Fruit fly (Drosophila melanogaster) whole organism, prepupa: ENCODE data around the gene Jhbp15.
A peak's percentile ranks its signal among the peaks of the same experiment; 100 is the strongest.

Experiments
- CG10669 ChIP-seq: fragments of 200-800 bp; sonication (Bioruptor generic); optimal IDR thresholded peaks from 3 replicates; lab custom pipeline; 2018; ENCODE audit warnings: missing biosample characterization, mild to moderate bottlenecking, missing genetic modification characterization, moderate library complexity
- CG11294 ChIP-seq: fragments of 200-800 bp; sonication (Bioruptor generic); IDR thresholded peaks from 2 replicates; pipeline ENCODE4 v1.3.6; 2022; ENCODE audit warnings: missing biosample characterization, missing genetic modification characterization
- CG11762 ChIP-seq: fragments of 200-800 bp; sonication (Bioruptor generic); optimal IDR thresholded peaks from 3 replicates; lab custom pipeline; 2016; ENCODE audit warnings: missing biosample characterization, missing genetic modification characterization; ENCODE audit not compliant: insufficient read depth
- CG15336 ChIP-seq: fragments of 200-800 bp; sonication (Bioruptor generic); IDR thresholded peaks from 2 replicates; pipeline ENCODE4 v1.3.6; 2022; ENCODE audit warnings: missing biosample characterization, missing genetic modification characterization
- CG1621 ChIP-seq: fragments of 200-800 bp; sonication (Bioruptor generic); optimal IDR thresholded peaks from 3 replicates; lab custom pipeline; 2018; ENCODE audit warnings: missing biosample characterization, mild to moderate bottlenecking, missing genetic modification characterization
- CG16779 ChIP-seq: fragments of 200-800 bp; sonication (Bioruptor generic); optimal IDR thresholded peaks from 3 replicates; lab custom pipeline; 2017; ENCODE audit warnings: missing biosample characterization, mild to moderate bottlenecking, missing genetic modification characterization
- CG32006 ChIP-seq: fragments of 200-800 bp; sonication (Bioruptor generic); optimal IDR thresholded peaks from 3 replicates; lab custom pipeline; 2017; ENCODE audit warnings: missing biosample characterization, mild to moderate bottlenecking, missing genetic modification characterization
- CG34406 ChIP-seq: fragments of 200-800 bp; sonication (Bioruptor generic); optimal IDR thresholded peaks from 3 replicates; lab custom pipeline; 2016; ENCODE audit warnings: missing biosample characterization, missing genetic modification characterization
- CG3919 ChIP-seq: fragments of 200-800 bp; sonication (Bioruptor generic); optimal IDR thresholded peaks from 3 replicates; lab custom pipeline; 2016; ENCODE audit warnings: missing biosample characterization, missing genetic modification characterization
- CG6163 ChIP-seq: fragments of 200-800 bp; sonication (Bioruptor generic); IDR thresholded peaks from 3 replicates; pipeline ENCODE4 v1.3.6; 2022; ENCODE audit warnings: missing biosample characterization, missing genetic modification characterization
- CG6792 ChIP-seq: fragments of 200-800 bp; sonication (Bioruptor generic); optimal IDR thresholded peaks from 3 replicates; lab custom pipeline; 2016; ENCODE audit warnings: missing biosample characterization, missing genetic modification characterization
- CG6808 ChIP-seq: fragments of 200-800 bp; sonication (Bioruptor generic); optimal IDR thresholded peaks from 3 replicates; lab custom pipeline; 2017; ENCODE audit warnings: missing biosample characterization, missing genetic modification characterization, mild to moderate bottlenecking, moderate library complexity, missing genetic modification reagents
- CG6854 ChIP-seq: fragments of 200-800 bp; sonication (Bioruptor generic); optimal IDR thresholded peaks from 2 replicates; lab custom pipeline; 2017; ENCODE audit warnings: missing biosample characterization, mild to moderate bottlenecking, missing genetic modification characterization
- CG8119 ChIP-seq: fragments of 200-800 bp; sonication (Bioruptor generic); IDR thresholded peaks from 3 replicates; pipeline ENCODE4 v1.3.6; 2022; ENCODE audit warnings: missing biosample characterization, missing genetic modification characterization
- CG8319 ChIP-seq: fragments of 200-800 bp; sonication (Bioruptor generic); optimal IDR thresholded peaks from 3 replicates; lab custom pipeline; 2016; ENCODE audit warnings: missing biosample characterization, missing genetic modification characterization
- CG8632 ChIP-seq: fragments of 200-800 bp; sonication (Bioruptor generic); optimal IDR thresholded peaks from 3 replicates; lab custom pipeline; 2016; ENCODE audit warnings: missing biosample characterization, missing genetic modification characterization
- CG9139 ChIP-seq: fragments of 200-800 bp; sonication (Bioruptor generic); optimal IDR thresholded peaks from 3 replicates; lab custom pipeline; 2017; ENCODE audit warnings: missing biosample characterization, mild to moderate bottlenecking, missing genetic modification characterization
- Eip75B ChIP-seq: fragments of 200-800 bp; sonication (Bioruptor generic); optimal IDR thresholded peaks from 3 replicates; lab custom pipeline; 2016; ENCODE audit warnings: missing biosample characterization, missing genetic modification characterization
- Eip78C ChIP-seq: fragments of 200-800 bp; sonication (Bioruptor generic); peaks from one replicate; lab custom pipeline; 2016; ENCODE audit warnings: missing biosample characterization, missing genetic modification characterization
- Eip93F ChIP-seq: fragments of 200-800 bp; sonication (Bioruptor generic); optimal IDR thresholded peaks from 2 replicates; lab custom pipeline; 2016; ENCODE audit warnings: missing biosample characterization, mild to moderate bottlenecking, missing genetic modification characterization
- Ets21C ChIP-seq: fragments of 200-800 bp; sonication (Bioruptor generic); optimal IDR thresholded peaks from 3 replicates; lab custom pipeline; 2016; ENCODE audit warnings: missing biosample characterization, missing genetic modification characterization
- Gug ChIP-seq: fragments of 200-800 bp; sonication (Bioruptor generic); IDR thresholded peaks from 2 replicates; pipeline ENCODE4 v1.3.6; 2022; ENCODE audit warnings: missing biosample characterization, missing genetic modification characterization
- Hr38 ChIP-seq: sonication (Bioruptor generic); optimal IDR thresholded peaks from 2 replicates; lab custom pipeline; 2016; ENCODE audit warnings: missing biosample characterization, missing genetic modification characterization
- Hr39 ChIP-seq: fragments of 200-800 bp; sonication (Bioruptor generic); optimal IDR thresholded peaks from 2 replicates; lab custom pipeline; 2016; ENCODE audit warnings: missing biosample characterization, missing genetic modification characterization
- Hr4 ChIP-seq: fragments of 200-800 bp; sonication (Bioruptor generic); optimal IDR thresholded peaks from 3 replicates; lab custom pipeline; 2016; ENCODE audit warnings: missing biosample characterization, missing genetic modification characterization
- Lpt ChIP-seq: fragments of 200-800 bp; sonication (Bioruptor generic); optimal IDR thresholded peaks from 3 replicates; lab custom pipeline; 2016; ENCODE audit warnings: missing biosample characterization, missing genetic modification characterization
- Met ChIP-seq: fragments of 200-800 bp; sonication (Bioruptor generic); optimal IDR thresholded peaks from 3 replicates; lab custom pipeline; 2016; ENCODE audit warnings: missing biosample characterization, missing genetic modification characterization
- OdsH ChIP-seq: fragments of 200-800 bp; sonication (Bioruptor generic); optimal IDR thresholded peaks from 3 replicates; lab custom pipeline; 2016; ENCODE audit warnings: missing biosample characterization, missing genetic modification characterization
- Smox ChIP-seq: fragments of 200-800 bp; sonication (Bioruptor generic); optimal IDR thresholded peaks from 3 replicates; lab custom pipeline; 2016; ENCODE audit warnings: missing biosample characterization, missing genetic modification characterization
- Sox14 ChIP-seq: fragments of 200-800 bp; sonication (Bioruptor generic); optimal IDR thresholded peaks from 3 replicates; lab custom pipeline; 2016; ENCODE audit warnings: missing biosample characterization, missing genetic modification characterization
- acj6 ChIP-seq: fragments of 200-800 bp; sonication (Bioruptor generic); optimal IDR thresholded peaks from 3 replicates; lab custom pipeline; 2016; ENCODE audit warnings: missing biosample characterization, missing genetic modification characterization
- cyc ChIP-seq: fragments of 200-800 bp; sonication (Bioruptor generic); optimal IDR thresholded peaks from 3 replicates; lab custom pipeline; 2016; ENCODE audit warnings: missing biosample characterization, missing genetic modification characterization
- dac ChIP-seq: fragments of 200-800 bp; sonication (Bioruptor generic); optimal IDR thresholded peaks from 2 replicates; lab custom pipeline; 2017; ENCODE audit warnings: missing biosample characterization, mild to moderate bottlenecking, missing genetic modification characterization
- eg ChIP-seq: fragments of 200-800 bp; sonication (Bioruptor generic); IDR thresholded peaks from 3 replicates; pipeline ENCODE4 v1.3.6; 2022; ENCODE audit warnings: missing biosample characterization, missing genetic modification characterization
- esn ChIP-seq: fragments of 200-800 bp; sonication (Bioruptor generic); optimal IDR thresholded peaks from 2 replicates; lab custom pipeline; 2016; ENCODE audit warnings: missing biosample characterization, mild to moderate bottlenecking, missing genetic modification characterization, moderate library complexity
- fd59A ChIP-seq: fragments of 200-800 bp; sonication (Bioruptor generic); optimal IDR thresholded peaks from 2 replicates; lab custom pipeline; 2017; ENCODE audit warnings: missing biosample characterization, mild to moderate bottlenecking, missing genetic modification characterization, missing genetic modification reagents
- pdm3 ChIP-seq: fragments of 200-800 bp; sonication (Bioruptor generic); optimal IDR thresholded peaks from 3 replicates; lab custom pipeline; 2016; ENCODE audit warnings: missing biosample characterization, missing genetic modification characterization
- spab ChIP-seq: fragments of 200-800 bp; sonication (Bioruptor generic); optimal IDR thresholded peaks from 2 replicates; lab custom pipeline; 2017; ENCODE audit warnings: missing biosample characterization, mild to moderate bottlenecking, missing genetic modification characterization, missing genetic modification reagents
- ss ChIP-seq, 2 experiments: fragments of 200-800 bp; sonication (Bioruptor generic); optimal IDR thresholded peaks; 2 replicates in 1 of 2; 3 replicates in 1 of 2; lab custom pipeline; 2017 to 2018; ENCODE audit warnings: mild to moderate bottlenecking in 2 of 2, missing biosample characterization in 2 of 2, missing genetic modification characterization in 2 of 2, moderate library complexity in 1 of 2
- svp ChIP-seq: fragments of 200-800 bp; sonication (Bioruptor generic); peaks from one replicate; lab custom pipeline; 2016; ENCODE audit warnings: missing biosample characterization, missing genetic modification characterization
- topi ChIP-seq: fragments of 200-800 bp; sonication (Bioruptor generic); optimal IDR thresholded peaks from 3 replicates; lab custom pipeline; 2016; ENCODE audit warnings: missing biosample characterization, missing genetic modification characterization
- vri ChIP-seq: fragments of 200-800 bp; sonication (Bioruptor generic); optimal IDR thresholded peaks from 3 replicates; lab custom pipeline; 2016; ENCODE audit warnings: missing biosample characterization, mild to moderate bottlenecking, missing genetic modification characterization

Jhbp15 gene

dm6 chr3R:21023902-21024541, 26.8 kb downstream of the Jhbp15 start, which contains the start of gene peg (continued):
- no peak for TF ChIP-seq cyc (GFP tag; lab: Kevin White, UChicago)
- TF ChIP-seq CG6163: peak; percentile 75
- TF ChIP-seq dac (GFP tag; lab: Kevin White, UChicago): no peak
- no peak for TF ChIP-seq CG3919
- no peak for TF ChIP-seq esn (GFP tag; lab: Kevin White, UChicago)
- TF ChIP-seq Eip75B: no peak
- TF ChIP-seq OdsH (GFP tag; lab: Kevin White, UChicago): peak; percentile 26
- peak; percentile 81 for TF ChIP-seq svp (GFP tag; lab: Kevin White, UChicago)
- peak; percentile 70 for TF ChIP-seq vri (GFP tag; lab: Kevin White, UChicago)
- no peak for TF ChIP-seq CG11762 (GFP tag; lab: Kevin White, UChicago)
- TF ChIP-seq CG34406 (GFP tag; lab: Kevin White, UChicago): no peak
- peak; percentile 38 for TF ChIP-seq topi (GFP tag; lab: Kevin White, UChicago)
- no peak for TF ChIP-seq fd59A (GFP tag; lab: Kevin White, UChicago)
- peak; percentile 55 for TF ChIP-seq CG16779 (tag; lab: Kevin White, UChicago)
- peak; percentile 54; the same call in 2 of the 3 replicates for TF ChIP-seq CG8119 (GFP tag; lab: Robert Waterston, UW)

dm6 chr3R:21022769-21023517, 27.8 kb downstream of the Jhbp15 start:
- no peak for TF ChIP-seq CG32006 (GFP tag; lab: Kevin White, UChicago)
- peak; percentile 86 for TF ChIP-seq svp (GFP tag; lab: Kevin White, UChicago)

dm6 chr3R:21019073-21019472, 31.7 kb downstream of the Jhbp15 start:
- TF ChIP-seq esn (GFP tag; lab: Kevin White, UChicago) (peak; percentile 4), CG6792 (GFP tag; lab: Kevin White, UChicago) (no peak), Eip78C (peak; percentile 39), vri (GFP tag; lab: Kevin White, UChicago) (peak; percentile 56)

- no peak for TF ChIP-seq Smox (GFP tag; lab: Kevin White, UChicago)
- TF ChIP-seq Hr4: no peak
- TF ChIP-seq dac (GFP tag; lab: Kevin White, UChicago): no peak
- TF ChIP-seq Met (GFP tag; lab: Kevin White, UChicago): no peak
- no peak for TF ChIP-seq CG6854 (GFP tag; lab: Kevin White, UChicago)
- no peak for TF ChIP-seq Ets21C (GFP tag; lab: Kevin White, UChicago)
- no peak for TF ChIP-seq CG1621 (tag; lab: Kevin White, UChicago)
- peak; percentile 16 for TF ChIP-seq Sox14 (GFP tag; lab: Kevin White, UChicago)
- no peak for TF ChIP-seq Hr38 (GFP tag; lab: Kevin White, UChicago)
- TF ChIP-seq Eip93F (GFP tag; lab: Kevin White, UChicago): no peak
- TF ChIP-seq CG11294 (GFP tag; lab: Robert Waterston, UW): no peak
- TF ChIP-seq CG8319 (GFP tag; lab: Kevin White, UChicago): peak; percentile 17
- no peak for TF ChIP-seq spab (GFP tag; lab: Kevin White, UChicago)
- TF ChIP-seq Lpt (GFP tag; lab: Kevin White, UChicago): peak; percentile 47
- no peak for TF ChIP-seq fd59A (GFP tag; lab: Kevin White, UChicago)
- TF ChIP-seq CG34406 (GFP tag; lab: Kevin White, UChicago): no peak
- TF ChIP-seq Gug (GFP tag; lab: Robert Waterston, UW): peak; percentile 57
- TF ChIP-seq CG10669 (GFP tag; lab: Kevin White, UChicago): peak; percentile 63
- no peak for TF ChIP-seq CG15336 (GFP tag; lab: Robert Waterston, UW)
- peak; percentile 22 for TF ChIP-seq pdm3 (GFP tag; lab: Kevin White, UChicago)
- TF ChIP-seq CG9139 (GFP tag; lab: Kevin White, UChicago): no peak
- TF ChIP-seq CG16779 (tag; lab: Kevin White, UChicago): peak; percentile 37
- no peak for TF ChIP-seq CG8632
- TF ChIP-seq CG32006 (GFP tag; lab: Kevin White, UChicago): no peak
- no peak for TF ChIP-seq OdsH (GFP tag; lab: Kevin White, UChicago)
- peak; percentile 79 for TF ChIP-seq eg (GFP tag; lab: Robert Waterston, UW)
- peak in 1 of 2 experiments; percentile 40 for TF ChIP-seq ss (GFP tag; optimal IDR thresholded peaks at IDR 0.05; lab: Kevin White, UChicago)
- peak; percentile 51 for TF ChIP-seq topi (GFP tag; lab: Kevin White, UChicago)
- no peak for TF ChIP-seq acj6 (GFP tag; lab: Kevin White, UChicago)
- peak; percentile 12 for TF ChIP-seq CG6808 (GFP tag; lab: Kevin White, UChicago)
- peak; percentile 39 for TF ChIP-seq Hr39
- no peak; the same call in 1 of the 3 replicates for TF ChIP-seq CG6163
Measured at dm6 chr3R:21017464-21018080, 33.2 kb downstream of the Jhbp15 start, which contains the start of gene Rlip. Gene Rlip, plus strand, starts transcription at chr3R:21017684.
